Fruit fly (Drosophila melanogaster): ENCODE measurements around the gene CG18131.

CG18131 gene

dm6 chr2L:1456822-1457221 is 43.6 kb downstream of the CG18131 start:
- TF ChIP-seq lola (GFP tag; optimal IDR thresholded peaks at IDR 0.05) (no peak), Vsx2 (GFP tag; optimal IDR thresholded peaks at IDR 0.05; ENCODE audit: partially characterized antibody) (no peak), Dfd (GFP tag; optimal IDR thresholded peaks at IDR 0.05) (no peak), rgr (GFP tag; optimal IDR thresholded peaks at IDR 0.05) (no peak), Mio (GFP tag; optimal IDR thresholded peaks at IDR 0.05) (no peak), CrebA (GFP tag; optimal IDR thresholded peaks at IDR 0.05; ENCODE audit: borderline replicate concordance) (no peak), pan (optimal IDR thresholded peaks at IDR 0.05) (no peak), sage (GFP tag; optimal IDR thresholded peaks at IDR 0.05) (no peak), dmrt93B (GFP tag; optimal IDR thresholded peaks at IDR 0.05) (no peak), tai (GFP tag; optimal IDR thresholded peaks at IDR 0.05) (no peak), HLH106 (tag; optimal IDR thresholded peaks at IDR 0.05) (no peak), h (GFP tag; optimal IDR thresholded peaks at IDR 0.05) (no peak), Rel (GFP tag; optimal IDR thresholded peaks at IDR 0.05) (no peak), Rel (tag; optimal IDR thresholded peaks at IDR 0.05) (no peak), usp (GFP tag; optimal IDR thresholded peaks at IDR 0.05) (no peak), brk (GFP tag; optimal IDR thresholded peaks at IDR 0.05) (no peak), woc (GFP tag; optimal IDR thresholded peaks at IDR 0.05) (no peak), Sp1 (GFP tag; optimal IDR thresholded peaks at IDR 0.05) (no peak)

DNA sequence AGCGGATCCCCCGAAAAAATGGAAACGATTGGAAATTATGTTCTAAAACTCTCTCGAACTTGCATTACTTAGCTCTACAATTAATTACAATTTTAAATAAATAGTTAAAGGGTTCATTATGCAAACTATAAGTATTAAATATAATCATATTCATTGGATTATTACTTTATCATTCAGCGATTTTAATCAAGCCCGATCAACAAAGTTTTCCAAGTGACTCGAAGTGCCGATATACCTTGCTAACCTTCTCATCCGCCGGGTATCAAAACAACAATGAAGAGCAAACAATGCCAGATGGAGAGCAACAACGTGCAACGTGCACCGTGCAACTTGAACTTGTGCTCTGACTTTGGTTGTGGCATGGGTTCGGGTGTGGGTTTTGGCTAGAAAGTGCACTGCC is 44.1 kb downstream of the CG18131 start:
- TF ChIP-seq CG32264 (GFP tag; optimal IDR thresholded peaks at IDR 0.05) (no peak), Sp1 (GFP tag; optimal IDR thresholded peaks at IDR 0.05) (peak; percentile 39), Hnf4 (GFP tag; optimal IDR thresholded peaks at IDR 0.05) (no peak), tai (GFP tag; optimal IDR thresholded peaks at IDR 0.05) (no peak), woc (GFP tag; optimal IDR thresholded peaks at IDR 0.05) (peak; percentile 4), Vsx2 (GFP tag; optimal IDR thresholded peaks at IDR 0.05; ENCODE audit: partially characterized antibody) (no peak), rgr (GFP tag; optimal IDR thresholded peaks at IDR 0.05) (peak; percentile 44), pan (optimal IDR thresholded peaks at IDR 0.05) (no peak), br (GFP tag; optimal IDR thresholded peaks at IDR 0.05) (no peak), usp (GFP tag; optimal IDR thresholded peaks at IDR 0.05) (no peak), sage (GFP tag; optimal IDR thresholded peaks at IDR 0.05) (no peak), psq (GFP tag; optimal IDR thresholded peaks at IDR 0.05) (peak; percentile 17), HLH106 (tag; optimal IDR thresholded peaks at IDR 0.05) (peak; percentile 47), ey (GFP tag; optimal IDR thresholded peaks at IDR 0.05) (peak; percentile 2), Mio (GFP tag; optimal IDR thresholded peaks at IDR 0.05) (no peak), jim (GFP tag; optimal IDR thresholded peaks at IDR 0.05) (no peak), foxo (GFP tag; optimal IDR thresholded peaks at IDR 0.05) (peak in 1 of 2 experiments; percentile 35), Dif (GFP tag; optimal IDR thresholded peaks at IDR 0.05; ENCODE audit: partially characterized antibody) (no peak), brk (GFP tag; optimal IDR thresholded peaks at IDR 0.05) (no peak), N (GFP tag; optimal IDR thresholded peaks at IDR 0.05) (no peak), Dfd (GFP tag; optimal IDR thresholded peaks at IDR 0.05) (no peak), GATAd (GFP tag; optimal IDR thresholded peaks at IDR 0.05) (no peak), Rel (GFP tag; optimal IDR thresholded peaks at IDR 0.05) (no peak), Rel (tag; optimal IDR thresholded peaks at IDR 0.05) (no peak), dmrt93B (GFP tag; optimal IDR thresholded peaks at IDR 0.05) (peak; percentile 22), lola (GFP tag; optimal IDR thresholded peaks at IDR 0.05) (no peak), OdsH (GFP tag; optimal IDR thresholded peaks at IDR 0.05) (peak; percentile 43), h (GFP tag; optimal IDR thresholded peaks at IDR 0.05) (peak; percentile 53), fru (GFP tag; optimal IDR thresholded peaks at IDR 0.05) (no peak)

DNA sequence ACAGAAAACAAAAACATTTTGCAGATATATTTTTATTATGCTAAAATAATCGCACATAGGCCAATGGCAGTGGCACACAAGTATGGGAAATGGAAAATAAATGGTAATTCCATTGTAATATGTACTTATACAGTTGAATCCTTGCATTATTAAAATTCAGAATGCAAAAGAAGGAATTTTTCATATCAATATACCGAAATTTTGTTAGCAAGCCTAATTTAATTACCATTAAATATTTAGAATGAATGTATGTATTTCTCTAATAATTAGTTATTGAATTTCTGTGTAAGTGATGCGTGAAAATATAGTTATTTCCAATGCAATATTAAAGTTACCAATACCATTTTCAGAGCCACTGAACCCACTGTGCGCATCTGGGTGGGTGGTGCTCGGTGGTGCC is 44.9 kb downstream of the CG18131 start:
- TF ChIP-seq N (GFP tag; optimal IDR thresholded peaks at IDR 0.05) (no peak), foxo (GFP tag; optimal IDR thresholded peaks at IDR 0.05) (no peak), usp (GFP tag; optimal IDR thresholded peaks at IDR 0.05) (no peak)

DNA sequence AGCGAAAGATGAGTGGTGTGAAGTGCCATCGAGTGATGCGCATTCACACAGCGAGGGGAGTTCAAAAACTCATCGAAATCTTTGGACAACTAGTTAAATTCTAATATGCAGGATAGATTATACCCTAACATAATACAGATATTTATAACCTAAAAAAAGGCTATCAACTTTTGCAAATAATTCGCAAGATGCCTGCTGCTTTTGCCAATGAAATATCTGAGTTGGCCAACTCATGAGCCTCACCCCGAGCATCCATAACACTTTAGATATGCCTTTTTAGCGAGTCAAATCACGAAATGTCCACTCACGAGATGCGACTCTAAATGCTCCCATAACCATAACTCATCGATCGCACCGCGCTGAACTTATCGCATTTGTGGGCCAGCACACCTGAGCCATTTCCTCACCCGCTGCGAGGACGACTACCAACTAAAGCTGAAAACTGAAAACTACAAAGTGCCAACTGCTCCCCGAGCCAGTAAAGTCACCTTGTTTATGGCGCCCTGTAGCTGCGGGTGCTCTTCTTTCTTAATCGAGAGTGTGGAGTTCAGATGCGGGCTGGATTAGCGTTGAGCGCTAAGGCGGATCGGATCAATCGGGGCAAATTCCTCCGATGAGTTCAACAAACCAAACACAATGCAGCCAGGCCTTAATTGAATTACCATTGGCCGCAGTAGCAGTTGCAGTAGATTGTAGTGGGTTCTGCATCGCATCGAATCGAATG is 50.5 kb downstream of the CG18131 start:
- TF ChIP-seq sv (GFP tag; optimal IDR thresholded peaks at IDR 0.05) (no peak), Hr83 (GFP tag; optimal IDR thresholded peaks at IDR 0.05; ENCODE audit: poor library complexity, severe bottlenecking) (no peak), N (GFP tag; optimal IDR thresholded peaks at IDR 0.05) (no peak), OdsH (GFP tag; optimal IDR thresholded peaks at IDR 0.05) (no peak), Vsx2 (GFP tag; optimal IDR thresholded peaks at IDR 0.05; ENCODE audit: partially characterized antibody) (no peak), Jra (GFP tag; optimal IDR thresholded peaks at IDR 0.05) (no peak), Dif (GFP tag; optimal IDR thresholded peaks at IDR 0.05; ENCODE audit: partially characterized antibody) (no peak), sage (GFP tag; optimal IDR thresholded peaks at IDR 0.05) (no peak), dsf (GFP tag; optimal IDR thresholded peaks at IDR 0.05; ENCODE audit: borderline replicate concordance) (no peak), ey (GFP tag; optimal IDR thresholded peaks at IDR 0.05) (no peak), usp (GFP tag; optimal IDR thresholded peaks at IDR 0.05) (no peak), foxo (GFP tag; optimal IDR thresholded peaks at IDR 0.05) (no peak), psq (GFP tag; optimal IDR thresholded peaks at IDR 0.05) (no peak)
